Fruit fly (Drosophila melanogaster): Measurements from ENCODE around the gene deltaCOP.

Gene deltaCOP

dm6 chrX:1868586-1869111 lies 7.1 kb upstream of the deltaCOP start, which contains the start of the genes CG14803 and Pex5:
Gene CG14803 (plus strand): TSS chrX:1868870.
Gene Pex5 (minus strand): TSS chrX:1869061.
- TF ChIP-seq Pif1B (GFP tag; optimal IDR thresholded peaks at IDR 0.05): no peak
- TF ChIP-seq Snoo (tag; optimal IDR thresholded peaks at IDR 0.05): no peak
- TF ChIP-seq Ets98B (GFP tag; IDR thresholded peaks at IDR 0.05): peak; percentile 29; the same call in 1 of the 2 replicates

DNA sequence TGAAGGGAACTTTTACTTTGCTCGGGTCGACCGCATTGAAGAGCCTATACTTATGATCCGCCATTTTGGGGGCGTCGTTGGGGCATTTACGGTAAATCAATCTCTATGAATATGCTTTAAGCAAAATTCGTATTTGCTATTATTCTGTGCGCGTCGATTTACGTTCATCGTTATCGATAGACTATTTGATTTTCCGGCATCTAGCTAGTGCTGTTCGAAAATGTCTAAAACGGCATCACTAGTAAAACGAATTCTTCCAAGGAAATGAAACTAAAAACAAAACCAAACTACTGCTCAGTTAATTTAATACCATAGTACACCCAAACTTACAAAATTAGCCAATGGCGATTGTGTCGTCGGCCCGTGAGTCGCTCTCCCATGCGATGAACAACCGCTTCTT lies 4.1 kb upstream of the deltaCOP start, which contains the start of the genes Gcna and MED18:
Gene Gcna, minus strand, starts transcription at position 163 of the 400 bp plus-strand sequence.
Gene MED18, plus strand, starts transcription at position 237 of the 400 bp plus-strand sequence.
- TF ChIP-seq CG12605 (GFP tag; IDR thresholded peaks at IDR 0.05) (no peak), rn (GFP tag; IDR thresholded peaks at IDR 0.05) (no peak), Snoo (tag; optimal IDR thresholded peaks at IDR 0.05) (no peak)

dm6 chrX:1858867-1859266 lies 2.7 kb downstream of the deltaCOP start, which contains the start of gene Lamtor5:
Gene Lamtor5 (minus strand): TSS chrX:1858971.
- TF ChIP-seq Pif1A (GFP tag; optimal IDR thresholded peaks at IDR 0.05): no peak
- TF ChIP-seq fd96Ca (GFP tag; IDR thresholded peaks at IDR 0.05): peak; percentile 53; the same call in 2 of the 3 replicates
- TF ChIP-seq CG32121 (GFP tag; IDR thresholded peaks at IDR 0.05): peak; percentile 33; the same call in 1 of the 2 replicates
- peak; percentile 27 for TF ChIP-seq CG9948 (tag; optimal IDR thresholded peaks at IDR 0.05)
- TF ChIP-seq gl (tag; optimal IDR thresholded peaks at IDR 0.05): no peak
- TF ChIP-seq Snoo (tag; optimal IDR thresholded peaks at IDR 0.05): peak; percentile 30
- peak; percentile 66 for TF ChIP-seq CG4496 (GFP tag; IDR thresholded peaks at IDR 0.05)
- peak; percentile 11; the same call in 1 of the 2 replicates for TF ChIP-seq Ets98B (GFP tag; IDR thresholded peaks at IDR 0.05)
- TF ChIP-seq CG34367 (tag; optimal IDR thresholded peaks at IDR 0.05): peak; percentile 20
- no peak for TF ChIP-seq CG13204 (GFP tag; optimal IDR thresholded peaks at IDR 0.05)
- TF ChIP-seq D1 (tag; optimal IDR thresholded peaks at IDR 0.05): no peak
- TF ChIP-seq Pif1B (GFP tag; optimal IDR thresholded peaks at IDR 0.05): peak; percentile 55
- peak; percentile 52 for TF ChIP-seq CG8301 (tag; optimal IDR thresholded peaks at IDR 0.05)
- TF ChIP-seq CG15710 (tag; optimal IDR thresholded peaks at IDR 0.05): peak; percentile 28
- no peak for TF ChIP-seq CG12605 (GFP tag; IDR thresholded peaks at IDR 0.05)
- TF ChIP-seq CG14655 (GFP tag; optimal IDR thresholded peaks at IDR 0.05): no peak
- peak; percentile 51 for TF ChIP-seq CG8159 (tag; optimal IDR thresholded peaks at IDR 0.05)
- no peak for TF ChIP-seq CG10348 (GFP tag; IDR thresholded peaks at IDR 0.05)
- TF ChIP-seq CG17806 (tag; optimal IDR thresholded peaks at IDR 0.05): peak; percentile 29
- no peak for TF ChIP-seq EcR (GFP tag; optimal IDR thresholded peaks at IDR 0.05)
- TF ChIP-seq rn (GFP tag; IDR thresholded peaks at IDR 0.05): no peak

DNA sequence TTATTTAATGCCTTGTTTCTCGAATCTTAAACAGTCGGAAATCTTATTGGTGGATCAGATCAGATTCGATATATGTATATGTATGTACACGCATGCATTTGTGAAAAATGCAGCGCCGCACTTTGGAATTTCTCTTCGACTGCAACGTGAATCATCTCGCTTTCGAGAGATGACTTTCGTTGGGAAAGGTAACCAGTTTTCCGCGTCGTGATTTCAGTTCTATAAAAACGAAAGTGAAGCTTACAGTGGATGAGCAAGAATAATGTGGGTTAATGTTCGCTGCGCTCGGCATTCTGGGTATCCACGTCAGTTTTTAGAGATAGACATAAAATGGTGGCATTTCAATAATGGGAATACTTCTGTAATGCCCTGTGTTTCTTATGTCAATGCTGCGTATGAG lies 5.0 kb downstream of the deltaCOP start:
- TF ChIP-seq CG8301 (tag; optimal IDR thresholded peaks at IDR 0.05): peak; percentile 27
- TF ChIP-seq fd96Ca (GFP tag; IDR thresholded peaks at IDR 0.05): no peak
- peak; percentile 14 for TF ChIP-seq EcR (GFP tag; optimal IDR thresholded peaks at IDR 0.05)

DNA sequence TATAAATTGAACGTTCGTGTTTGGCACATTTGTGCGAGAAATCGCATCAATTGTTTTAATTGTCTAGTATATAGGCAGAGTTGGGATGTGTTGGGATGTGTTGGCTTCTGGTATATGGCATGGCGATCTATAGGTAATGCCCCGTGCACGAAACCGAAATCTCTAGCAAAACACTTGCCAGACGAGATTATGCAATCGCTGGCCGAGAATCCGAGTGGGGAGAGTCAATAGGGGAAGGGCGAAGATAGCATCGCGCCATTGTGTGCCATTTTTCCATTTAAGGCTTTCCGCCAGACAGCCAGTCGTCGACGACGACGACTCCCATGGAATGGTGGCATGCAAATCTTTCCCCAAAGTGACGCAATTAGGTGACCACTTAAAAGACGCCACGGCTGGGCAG lies 6.7 kb downstream of the deltaCOP start:
- TF ChIP-seq CG9948 (tag; optimal IDR thresholded peaks at IDR 0.05): no peak
- no peak for TF ChIP-seq Ets98B (GFP tag; IDR thresholded peaks at IDR 0.05)
- no peak for TF ChIP-seq CG13204 (GFP tag; optimal IDR thresholded peaks at IDR 0.05)
- TF ChIP-seq CG14655 (GFP tag; optimal IDR thresholded peaks at IDR 0.05): no peak
- no peak for TF ChIP-seq CG12605 (GFP tag; IDR thresholded peaks at IDR 0.05)
- no peak for TF ChIP-seq CG17806 (tag; optimal IDR thresholded peaks at IDR 0.05)
- no peak for TF ChIP-seq CG4496 (GFP tag; IDR thresholded peaks at IDR 0.05)
- no peak for TF ChIP-seq CG8159 (tag; optimal IDR thresholded peaks at IDR 0.05)

DNA sequence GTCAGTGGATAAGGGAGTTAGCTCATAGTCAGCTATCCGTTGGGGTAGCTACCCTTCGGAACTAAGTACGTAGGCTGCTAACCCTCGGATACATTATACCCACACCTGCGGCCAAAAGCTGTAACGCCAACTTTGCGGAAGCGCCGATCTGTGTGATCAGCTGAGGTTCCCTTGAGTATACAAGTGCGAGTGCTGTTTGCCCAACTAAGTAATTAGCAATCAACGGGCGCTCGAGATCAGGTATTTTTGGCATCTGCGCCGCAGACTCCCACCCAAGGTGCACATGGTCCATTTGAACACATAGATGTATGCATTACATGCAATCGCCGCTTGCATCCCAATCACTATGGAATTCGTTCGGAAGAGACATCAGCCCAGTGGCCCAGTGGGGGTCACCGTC lies 7.5 kb downstream of the deltaCOP start:
- no peak for TF ChIP-seq CG4496 (GFP tag; IDR thresholded peaks at IDR 0.05)
- no peak for TF ChIP-seq EcR (GFP tag; optimal IDR thresholded peaks at IDR 0.05)
- TF ChIP-seq CG17806 (tag; optimal IDR thresholded peaks at IDR 0.05): no peak
- TF ChIP-seq D1 (tag; optimal IDR thresholded peaks at IDR 0.05): no peak

dm6 chrX:1849914-1850313 lies 11.7 kb downstream of the deltaCOP start:
- peak; percentile 22 for TF ChIP-seq Pif1A (GFP tag; optimal IDR thresholded peaks at IDR 0.05)
- peak; percentile 1 for TF ChIP-seq CG8301 (tag; optimal IDR thresholded peaks at IDR 0.05)
- TF ChIP-seq CG14655 (GFP tag; optimal IDR thresholded peaks at IDR 0.05): peak; percentile 19
- 0 out of 2 replicates have a peak, but pooled peaks have one; percentile 16 for TF ChIP-seq CG32121 (GFP tag; IDR thresholded peaks at IDR 0.05)
- no peak for TF ChIP-seq CG13204 (GFP tag; optimal IDR thresholded peaks at IDR 0.05)
- no peak for TF ChIP-seq D1 (tag; optimal IDR thresholded peaks at IDR 0.05)
